Worm (Caenorhabditis elegans) whole organism, young adult: ENCODE measurements around the gene gcy-19.

ENCODE experiments used
- B0019.2 ChIP-seq: fragments of 200-800 bp; sonication (Bioruptor generic); conservative IDR thresholded peaks from 2 replicates; pipeline ENCODE4 v1.3.6; 2022; ENCODE audit warnings: missing genetic modification reagents, missing genetic modification characterization, missing compliant biosample characterization
- B0035.1 ChIP-seq: sonication (generic microtip); optimal IDR thresholded peaks from 2 replicates; lab custom pipeline; 2016; ENCODE audit warnings: missing genetic modification characterization, mild to moderate bottlenecking, missing compliant biosample characterization, missing genotype, missing genetic modification reagents
- B0261.1 ChIP-seq: sonication (generic microtip); optimal IDR thresholded peaks from 2 replicates; lab custom pipeline; 2016; ENCODE audit warnings: mild to moderate bottlenecking, missing genetic modification characterization, moderate library complexity, missing compliant biosample characterization
- B0336.3 ChIP-seq: fragments of 200-800 bp; sonication (Bioruptor generic); IDR thresholded peaks from 2 replicates; pipeline ENCODE4 v1.3.6; 2022; ENCODE audit warnings: missing genetic modification characterization, missing compliant biosample characterization
- C17E4.6 ChIP-seq: fragments of 200-800 bp; sonication (Bioruptor generic); IDR thresholded peaks from 2 replicates; pipeline ENCODE4 v1.3.6; 2022; ENCODE audit warnings: missing genetic modification reagents, missing genetic modification characterization, missing compliant biosample characterization
- F23B12.7 ChIP-seq: sonication (generic microtip); optimal IDR thresholded peaks from 2 replicates; lab custom pipeline; 2017; ENCODE audit warnings: missing genetic modification characterization, mild to moderate bottlenecking, missing compliant biosample characterization, antibody characterized with exemption, moderate library complexity; ENCODE audit not compliant: insufficient read depth
- F39B2.1 ChIP-seq: fragments of 200-800 bp; sonication (Bioruptor generic); IDR thresholded peaks from 2 replicates; pipeline ENCODE4 v1.3.6; 2022; ENCODE audit warnings: missing genetic modification reagents, missing genetic modification characterization, missing compliant biosample characterization
- F52B5.7 ChIP-seq: sonication (generic microtip); optimal IDR thresholded peaks from 2 replicates; lab custom pipeline; 2016; ENCODE audit warnings: mild to moderate bottlenecking, missing genetic modification characterization, missing compliant biosample characterization
- F57C9.4 ChIP-seq: sonication (generic microtip); optimal IDR thresholded peaks from 2 replicates; lab custom pipeline; 2017; ENCODE audit warnings: mild to moderate bottlenecking, missing genetic modification characterization, missing compliant biosample characterization
- K12H6.12 ChIP-seq: fragments of 200-800 bp; sonication (Bioruptor generic); optimal IDR thresholded peaks from 2 replicates; lab custom pipeline; 2018; ENCODE audit warnings: mild to moderate bottlenecking, missing genetic modification characterization, missing compliant biosample characterization
- T26A5.8 ChIP-seq: sonication (generic microtip); optimal IDR thresholded peaks from 2 replicates; lab custom pipeline; 2016; ENCODE audit warnings: missing genetic modification characterization, missing compliant biosample characterization
- Y79H2A.3 ChIP-seq: fragments of 200-800 bp; sonication (Bioruptor generic); conservative IDR thresholded peaks from 2 replicates; pipeline ENCODE4 v1.3.6; 2022; ENCODE audit warnings: missing genetic modification reagents, missing genetic modification characterization, missing compliant biosample characterization
- Y95B8A.8 ChIP-seq: fragments of 200-800 bp; sonication (Bioruptor generic); IDR thresholded peaks from 2 replicates; pipeline ENCODE4 v1.3.6; 2022; ENCODE audit warnings: missing genetic modification reagents, missing genetic modification characterization, missing compliant biosample characterization
- ZK185.1 ChIP-seq: sonication (generic microtip); optimal IDR thresholded peaks from 2 replicates; lab custom pipeline; 2016; ENCODE audit warnings: mild to moderate bottlenecking, missing genetic modification characterization, missing compliant biosample characterization; ENCODE audit not compliant: poor library complexity, severe bottlenecking
- akir-1 ChIP-seq: fragments of 200-800 bp; sonication (Bioruptor generic); optimal IDR thresholded peaks from 2 replicates; lab custom pipeline; 2018; ENCODE audit warnings: mild to moderate bottlenecking, missing genetic modification characterization, moderate library complexity, missing compliant biosample characterization
- attf-3 ChIP-seq: fragments of 200-800 bp; sonication (Bioruptor generic); conservative IDR thresholded peaks from 2 replicates; pipeline ENCODE4 v1.3.6; 2022; ENCODE audit warnings: missing genetic modification reagents, missing genetic modification characterization, missing compliant biosample characterization
- attf-5 ChIP-seq: fragments of 200-800 bp; sonication (Bioruptor generic); optimal IDR thresholded peaks from 2 replicates; lab custom pipeline; 2018; ENCODE audit warnings: mild to moderate bottlenecking, missing genetic modification characterization, missing compliant biosample characterization
- attf-6 ChIP-seq: fragments of 200-800 bp; sonication (Bioruptor generic); IDR thresholded peaks from 2 replicates; pipeline ENCODE4 v1.3.6; 2022; ENCODE audit warnings: missing genetic modification reagents, missing genetic modification characterization, missing compliant biosample characterization
- cebp-1 ChIP-seq, 2 experiments: fragments of 200-800 bp in 1 of 2; sonication (Bioruptor generic) in 1 of 2; sonication (generic microtip) in 1 of 2; IDR thresholded peaks in 1 of 2; optimal IDR thresholded peaks in 1 of 2; 2 replicates each; pipeline versions ENCODE4 v1.3.6 to Lab custom; 2017 to 2022; ENCODE audit warnings: missing compliant biosample characterization in 2 of 2, missing genetic modification characterization in 2 of 2, mild to moderate bottlenecking in 1 of 2, missing genetic modification reagents in 1 of 2, moderate library complexity in 1 of 2
- cebp-2 ChIP-seq: fragments of 200-800 bp; sonication (Bioruptor generic); IDR thresholded peaks from 2 replicates; pipeline ENCODE4 v1.3.6; 2022; ENCODE audit warnings: missing genetic modification characterization, missing compliant biosample characterization
- ceh-27 ChIP-seq: fragments of 200-800 bp; sonication (Bioruptor generic); optimal IDR thresholded peaks from 2 replicates; lab custom pipeline; 2018; ENCODE audit warnings: mild to moderate bottlenecking, missing genetic modification characterization, moderate library complexity, missing compliant biosample characterization
- ceh-79 ChIP-seq: sonication (generic microtip); optimal IDR thresholded peaks from 2 replicates; lab custom pipeline; 2017; ENCODE audit warnings: mild to moderate bottlenecking, missing genetic modification characterization, missing compliant biosample characterization
- chd-7 ChIP-seq: sonication (generic microtip); optimal IDR thresholded peaks from 2 replicates; lab custom pipeline; 2016; ENCODE audit warnings: mild to moderate bottlenecking, missing genetic modification characterization, moderate library complexity, missing compliant biosample characterization
- dpl-1 ChIP-seq: fragments of 150-350 bp; optimal IDR thresholded peaks from 2 replicates; lab custom pipeline; 2014; ENCODE audit warnings: missing biosample characterization, missing genetic modification reagents, missing genetic modification characterization
- fkh-3 ChIP-seq: sonication (generic microtip); optimal IDR thresholded peaks from 2 replicates; lab custom pipeline; 2016; ENCODE audit warnings: mild to moderate bottlenecking, missing genetic modification characterization, missing compliant biosample characterization
- him-1 ChIP-seq: sonication (generic microtip); optimal IDR thresholded peaks from 2 replicates; lab custom pipeline; 2016; ENCODE audit warnings: missing genotype, missing genetic modification reagents, missing genetic modification characterization, missing compliant biosample characterization
- hlh-26 ChIP-seq: fragments of 200-800 bp; sonication (Bioruptor generic); conservative IDR thresholded peaks from 2 replicates; pipeline ENCODE4 v1.3.6; 2022; ENCODE audit warnings: missing genetic modification reagents, missing genetic modification characterization, missing compliant biosample characterization
- hmg-20 ChIP-seq: fragments of 200-800 bp; sonication (Bioruptor generic); IDR thresholded peaks from 2 replicates; pipeline ENCODE4 v1.3.6; 2022; ENCODE audit warnings: missing genetic modification reagents, missing genetic modification characterization, missing compliant biosample characterization
- lag-1 ChIP-seq: fragments of 200-800 bp; sonication (Bioruptor generic); IDR thresholded peaks from 2 replicates; pipeline ENCODE4 v1.3.6; 2022; ENCODE audit warnings: missing genetic modification reagents, missing genetic modification characterization, missing compliant biosample characterization
- lin-26 ChIP-seq: fragments of 200-800 bp; sonication (Bioruptor generic); IDR thresholded peaks from 2 replicates; pipeline ENCODE4 v1.3.6; 2022; ENCODE audit warnings: missing genetic modification reagents, missing genetic modification characterization, missing compliant biosample characterization
- lin-54 ChIP-seq: fragments of 200-800 bp; sonication (Bioruptor generic); optimal IDR thresholded peaks from 2 replicates; lab custom pipeline; 2018; ENCODE audit warnings: mild to moderate bottlenecking, missing genetic modification characterization, missing compliant biosample characterization
- lsl-1 ChIP-seq: fragments of 200-800 bp; sonication (Bioruptor generic); optimal IDR thresholded peaks from 2 replicates; lab custom pipeline; 2018; ENCODE audit warnings: mild to moderate bottlenecking, missing genetic modification characterization, moderate library complexity, missing compliant biosample characterization
- madf-6 ChIP-seq: fragments of 200-800 bp; sonication (Bioruptor generic); IDR thresholded peaks from 2 replicates; pipeline ENCODE4 v1.3.6; 2022; ENCODE audit warnings: missing genetic modification reagents, missing genetic modification characterization, missing compliant biosample characterization
- madf-8 ChIP-seq: fragments of 200-800 bp; sonication (Bioruptor generic); conservative IDR thresholded peaks from 2 replicates; pipeline ENCODE4 v1.3.6; 2022; ENCODE audit warnings: missing genetic modification reagents, missing genetic modification characterization, missing compliant biosample characterization
- mel-28 ChIP-seq: sonication (generic microtip); optimal IDR thresholded peaks from 2 replicates; lab custom pipeline; 2016; ENCODE audit warnings: borderline replicate concordance, mild to moderate bottlenecking, missing genetic modification characterization, missing compliant biosample characterization
- mes-4 ChIP-seq: sonication (generic microtip); optimal IDR thresholded peaks from 2 replicates; lab custom pipeline; 2016; ENCODE audit warnings: missing genotype, missing genetic modification characterization, missing compliant biosample characterization
- mxl-1 ChIP-seq: sonication (generic microtip); optimal IDR thresholded peaks from 2 replicates; lab custom pipeline; 2016; ENCODE audit warnings: missing genetic modification characterization, missing compliant biosample characterization
- nfya-2 ChIP-seq: fragments of 200-800 bp; sonication (Bioruptor generic); IDR thresholded peaks from 2 replicates; pipeline ENCODE4 v1.3.6; 2022; ENCODE audit warnings: missing genetic modification reagents, missing genetic modification characterization, missing compliant biosample characterization
- nhr-120 ChIP-seq: fragments of 200-800 bp; sonication (Bioruptor generic); IDR thresholded peaks from 2 replicates; pipeline ENCODE4 v1.3.6; 2022; ENCODE audit warnings: missing genetic modification characterization, missing compliant biosample characterization
- nhr-27 ChIP-seq: fragments of 200-800 bp; sonication (Bioruptor generic); optimal IDR thresholded peaks from 2 replicates; lab custom pipeline; 2018; ENCODE audit warnings: mild to moderate bottlenecking, missing genetic modification characterization, moderate library complexity, missing compliant biosample characterization
- pha-4 ChIP-seq: fragments of 150-350 bp; sonication (generic microtip); optimal IDR thresholded peaks from 2 replicates; lab custom pipeline; 2014; ENCODE audit warnings: missing biosample characterization, missing genetic modification reagents, missing genetic modification characterization
- repo-1 ChIP-seq: sonication (generic microtip); optimal IDR thresholded peaks from 2 replicates; lab custom pipeline; 2017; ENCODE audit warnings: mild to moderate bottlenecking, missing genetic modification characterization, missing compliant biosample characterization
- snpc-1.3 ChIP-seq: sonication (generic microtip); optimal IDR thresholded peaks from 2 replicates; lab custom pipeline; 2017; ENCODE audit warnings: missing genetic modification characterization, mild to moderate bottlenecking, missing compliant biosample characterization, antibody characterized with exemption, moderate library complexity, missing genotype, missing genetic modification reagents; ENCODE audit not compliant: insufficient read depth
- somi-1 ChIP-seq: fragments of 200-800 bp; sonication (Bioruptor generic); optimal IDR thresholded peaks from 2 replicates; lab custom pipeline; 2018; ENCODE audit warnings: mild to moderate bottlenecking, missing genetic modification characterization, missing compliant biosample characterization
- tbp1 ChIP-seq: fragments of 200-800 bp; sonication (Bioruptor generic); optimal IDR thresholded peaks from 2 replicates; lab custom pipeline; 2018; ENCODE audit warnings: mild to moderate bottlenecking, missing genetic modification characterization, missing compliant biosample characterization
- tlf-1 ChIP-seq: fragments of 200-800 bp; sonication (Bioruptor generic); optimal IDR thresholded peaks from 2 replicates; lab custom pipeline; 2018; ENCODE audit warnings: mild to moderate bottlenecking, missing genetic modification characterization, missing compliant biosample characterization
- unc-62 ChIP-seq: fragments of 150-350 bp; optimal IDR thresholded peaks from 2 replicates; lab custom pipeline; 2014; ENCODE audit warnings: missing biosample characterization, missing genetic modification reagents, missing genetic modification characterization
- ztf-26 ChIP-seq: sonication (generic microtip); optimal IDR thresholded peaks from 2 replicates; lab custom pipeline; 2017; ENCODE audit warnings: missing genetic modification characterization, missing compliant biosample characterization

The gcy-19 gene

ce11 chrII:3248043-3248718, 11.0 kb downstream of the gcy-19 start, which contains the start of the genes fbxc-50 and C17F4.2 (continued):
- no peak for TF ChIP-seq ZK185.1 (tag; lab: Kevin White, UChicago)
- no peak for TF ChIP-seq snpc-1.3
- no peak for TF ChIP-seq Y79H2A.3 (GFP tag; lab: Robert Waterston, UW)
- no peak for TF ChIP-seq Y95B8A.8 (GFP tag; lab: Robert Waterston, UW)
- no peak for TF ChIP-seq akir-1 (GFP tag; lab: Kevin White, UChicago)
- TF ChIP-seq fkh-3 (tag; lab: Kevin White, UChicago) = no peak
- no peak for TF ChIP-seq lin-54 (GFP tag; lab: Kevin White, UChicago)
- no peak for TF ChIP-seq mxl-1 (tag; lab: Kevin White, UChicago)
- TF ChIP-seq tlf-1 (GFP tag; lab: Kevin White, UChicago) = no peak
- TF ChIP-seq hlh-26 (GFP tag; lab: Robert Waterston, UW) = no peak
- TF ChIP-seq attf-6 (GFP tag; lab: Robert Waterston, UW) = no peak
- no peak for TF ChIP-seq cebp-1 (GFP tag; IDR thresholded peaks at IDR 0.05; lab: Robert Waterston, UW)
- no peak for TF ChIP-seq cebp-1 (tag; optimal IDR thresholded peaks at IDR 0.05; lab: Kevin White, UChicago)
- TF ChIP-seq madf-6 (GFP tag; lab: Robert Waterston, UW) = peak; percentile 88
- no peak for TF ChIP-seq B0019.2 (GFP tag; lab: Robert Waterston, UW)
- no peak for TF ChIP-seq somi-1 (GFP tag; lab: Kevin White, UChicago)
- TF ChIP-seq attf-5 (GFP tag; lab: Kevin White, UChicago) = no peak
- TF ChIP-seq him-1 (tag; lab: Kevin White, UChicago) = no peak
- TF ChIP-seq K12H6.12 = no peak
- no peak for TF ChIP-seq ceh-79 (tag; lab: Kevin White, UChicago)
- no peak for TF ChIP-seq F39B2.1 (GFP tag; lab: Robert Waterston, UW)
- TF ChIP-seq B0261.1 (tag; lab: Kevin White, UChicago) = no peak
- TF ChIP-seq B0336.3 (GFP tag; lab: Robert Waterston, UW) = no peak
- no peak for TF ChIP-seq F52B5.7 (tag; lab: Kevin White, UChicago)
- TF ChIP-seq nhr-120 (GFP tag; lab: Robert Waterston, UW) = no peak
- no peak for TF ChIP-seq hmg-20
- no peak for TF ChIP-seq mel-28
- TF ChIP-seq T26A5.8 (tag; lab: Kevin White, UChicago) = no peak
- TF ChIP-seq pha-4 (tag; lab: Kevin White, UChicago) = no peak
- no peak for TF ChIP-seq mes-4 (tag; lab: Kevin White, UChicago)
- TF ChIP-seq C17E4.6 (GFP tag; lab: Robert Waterston, UW) = no peak
- peak; percentile 86 for TF ChIP-seq madf-8 (GFP tag; lab: Robert Waterston, UW)
- peak; percentile 27 for TF ChIP-seq lsl-1 (GFP tag; lab: Kevin White, UChicago)
- no peak for TF ChIP-seq tbp1 (GFP tag; lab: Kevin White, UChicago)
- TF ChIP-seq unc-62 = no peak
- no peak for TF ChIP-seq attf-3 (GFP tag; lab: Robert Waterston, UW)
- no peak for TF ChIP-seq F23B12.7
- TF ChIP-seq nhr-27 (tag; lab: Kevin White, UChicago) = no peak
- TF ChIP-seq repo-1 (tag; lab: Kevin White, UChicago) = no peak
- no peak for TF ChIP-seq F57C9.4 (tag; lab: Kevin White, UChicago)
- no peak for TF ChIP-seq lin-26 (GFP tag; lab: Robert Waterston, UW)
- TF ChIP-seq B0035.1 (tag; lab: Kevin White, UChicago) = no peak
- no peak for TF ChIP-seq nfya-2
- TF ChIP-seq dpl-1 (GFP tag; lab: Kevin White, UChicago) = peak; percentile 58
- no peak for TF ChIP-seq cebp-2 (GFP tag; lab: Robert Waterston, UW)
- TF ChIP-seq chd-7 (tag; lab: Kevin White, UChicago) = no peak
- no peak for TF ChIP-seq lag-1 (GFP tag; lab: Robert Waterston, UW)
- TF ChIP-seq ceh-27 = no peak
- no peak for TF ChIP-seq ztf-26 (tag; lab: Kevin White, UChicago)
